Fruit fly (Drosophila melanogaster) whole organism, embryonic: ENCODE results near the gene CG43679.

ENCODE experiments used
- Antp ChIP-seq: fragments of 200-800 bp; sonication (Bioruptor generic); optimal IDR thresholded peaks from 3 replicates; lab custom pipeline; 2016; ENCODE audit warnings: missing biosample characterization, missing genetic modification characterization
- Asciz ChIP-seq: fragments of 200-800 bp; sonication (Bioruptor generic); optimal IDR thresholded peaks from 2 replicates; lab custom pipeline; 2017; ENCODE audit warnings: missing biosample characterization, mild to moderate bottlenecking, missing genetic modification characterization, missing genetic modification reagents
- B-H1 ChIP-seq: fragments of 200-800 bp; sonication (Bioruptor generic); IDR thresholded peaks from 3 replicates; pipeline ENCODE4 v1.3.6; 2022; ENCODE audit warnings: missing biosample characterization, missing genetic modification characterization
- Bgb ChIP-seq: fragments of 200-800 bp; sonication (Bioruptor generic); IDR thresholded peaks from 2 replicates; pipeline ENCODE4 v1.3.6; 2022; ENCODE audit warnings: missing biosample characterization, missing genetic modification characterization; ENCODE audit not compliant: partially characterized antibody
- Blimp-1 ChIP-seq: fragments of 200-800 bp; sonication (Bioruptor generic); optimal IDR thresholded peaks from 3 replicates; lab custom pipeline; 2018; ENCODE audit warnings: missing biosample characterization, missing genetic modification characterization, mild to moderate bottlenecking, moderate library complexity, missing genetic modification reagents
- CG10654 ChIP-seq: fragments of 200-800 bp; sonication (Bioruptor generic); optimal IDR thresholded peaks from 2 replicates; lab custom pipeline; 2016; ENCODE audit warnings: missing biosample characterization, missing genetic modification characterization
- CG11723 ChIP-seq: fragments of 200-800 bp; sonication (Bioruptor generic); optimal IDR thresholded peaks from 2 replicates; lab custom pipeline; 2017; ENCODE audit warnings: missing biosample characterization, mild to moderate bottlenecking, missing genetic modification characterization
- CG13424 ChIP-seq: fragments of 200-800 bp; sonication (Bioruptor generic); optimal IDR thresholded peaks from 2 replicates; lab custom pipeline; 2019; ENCODE audit warnings: missing biosample characterization, mild to moderate bottlenecking, missing genetic modification characterization, moderate library complexity
- CG14860 ChIP-seq: fragments of 200-800 bp; sonication (Bioruptor generic); IDR thresholded peaks from 3 replicates; pipeline ENCODE4 v1.3.6; 2022; ENCODE audit warnings: missing biosample characterization, missing genetic modification characterization; ENCODE audit not compliant: partially characterized antibody
- CG1602 ChIP-seq: fragments of 200-800 bp; sonication (Bioruptor generic); optimal IDR thresholded peaks from 3 replicates; lab custom pipeline; 2016; ENCODE audit warnings: missing biosample characterization, missing genetic modification characterization
- CG17568 ChIP-seq: fragments of 200-800 bp; sonication (Bioruptor generic); optimal IDR thresholded peaks from 2 replicates; lab custom pipeline; 2018; ENCODE audit warnings: missing biosample characterization, mild to moderate bottlenecking, missing genetic modification characterization, moderate library complexity
- CG17912 ChIP-seq: fragments of 200-800 bp; sonication (Bioruptor generic); optimal IDR thresholded peaks from 2 replicates; lab custom pipeline; 2018; ENCODE audit warnings: missing biosample characterization, mild to moderate bottlenecking, missing genetic modification characterization
- CG18262 ChIP-seq: fragments of 200-800 bp; optimal IDR thresholded peaks from 3 replicates; lab custom pipeline; 2019; ENCODE audit warnings: missing biosample characterization, mild to moderate bottlenecking, missing genetic modification characterization, moderate library complexity
- CG18764 ChIP-seq: fragments of 200-800 bp; sonication (Bioruptor generic); optimal IDR thresholded peaks from 3 replicates; lab custom pipeline; 2016; ENCODE audit warnings: missing biosample characterization, missing genetic modification characterization
- CG2116 ChIP-seq: fragments of 200-800 bp; sonication (Bioruptor generic); optimal IDR thresholded peaks from 3 replicates; lab custom pipeline; 2018; ENCODE audit warnings: missing biosample characterization, mild to moderate bottlenecking, missing genetic modification characterization
- CG2712 ChIP-seq: fragments of 200-800 bp; optimal IDR thresholded peaks from 3 replicates; lab custom pipeline; 2019; ENCODE audit warnings: missing biosample characterization, mild to moderate bottlenecking, missing genetic modification characterization, moderate library complexity
- CG32767 ChIP-seq: fragments of 200-800 bp; sonication (Bioruptor generic); IDR thresholded peaks from 2 replicates; pipeline ENCODE4 v1.3.6; 2022; ENCODE audit warnings: missing biosample characterization, missing genetic modification characterization
- CG5180 ChIP-seq: fragments of 200-800 bp; sonication (Bioruptor generic); optimal IDR thresholded peaks from 3 replicates; lab custom pipeline; 2017; ENCODE audit warnings: missing biosample characterization, missing genetic modification characterization, mild to moderate bottlenecking, moderate library complexity, missing genetic modification reagents
- CG5245 ChIP-seq: fragments of 200-800 bp; sonication (Bioruptor generic); optimal IDR thresholded peaks from 3 replicates; lab custom pipeline; 2016; ENCODE audit warnings: missing biosample characterization, missing genetic modification characterization
- CG7271 ChIP-seq: fragments of 200-800 bp; sonication (Bioruptor generic); optimal IDR thresholded peaks from 2 replicates; lab custom pipeline; 2018; ENCODE audit warnings: missing biosample characterization, mild to moderate bottlenecking, missing genetic modification characterization, moderate library complexity
- CG9797 ChIP-seq: fragments of 200-800 bp; sonication (Bioruptor generic); optimal IDR thresholded peaks from 3 replicates; lab custom pipeline; 2018; ENCODE audit warnings: missing biosample characterization, mild to moderate bottlenecking, missing genetic modification characterization
- D19B ChIP-seq: fragments of 200-800 bp; sonication (Bioruptor generic); optimal IDR thresholded peaks from 2 replicates; lab custom pipeline; 2017; ENCODE audit warnings: missing biosample characterization, mild to moderate bottlenecking, missing genetic modification characterization
- Dip3 ChIP-seq: fragments of 200-800 bp; sonication (Bioruptor generic); optimal IDR thresholded peaks from 3 replicates; lab custom pipeline; 2016; ENCODE audit warnings: missing biosample characterization, missing genetic modification characterization
- ERR ChIP-seq: fragments of 200-800 bp; sonication (Bioruptor generic); optimal IDR thresholded peaks from 2 replicates; lab custom pipeline; 2016; ENCODE audit warnings: missing biosample characterization, missing genetic modification characterization
- HLH3B ChIP-seq: fragments of 200-800 bp; sonication (Bioruptor generic); IDR thresholded peaks from 2 replicates; pipeline ENCODE4 v1.3.6; 2022; ENCODE audit warnings: missing biosample characterization, missing genetic modification characterization
- HLHmδ ChIP-seq: fragments of 200-800 bp; sonication (Bioruptor generic); optimal IDR thresholded peaks from 2 replicates; lab custom pipeline; 2018; ENCODE audit warnings: missing biosample characterization, mild to moderate bottlenecking, missing genetic modification characterization, moderate library complexity
- Hmx ChIP-seq: fragments of 200-800 bp; sonication (Bioruptor generic); optimal IDR thresholded peaks from 2 replicates; lab custom pipeline; 2016; ENCODE audit warnings: missing biosample characterization, missing genetic modification characterization
- MESR4 ChIP-seq: fragments of 200-800 bp; sonication (Bioruptor generic); optimal IDR thresholded peaks from 2 replicates; lab custom pipeline; 2018; ENCODE audit warnings: missing biosample characterization, mild to moderate bottlenecking, missing genetic modification characterization, moderate library complexity
- Mrtf ChIP-seq: fragments of 200-800 bp; sonication (Bioruptor generic); IDR thresholded peaks from 3 replicates; pipeline ENCODE4 v1.3.6; 2022; ENCODE audit warnings: missing biosample characterization, missing genetic modification characterization
- Poxn ChIP-seq: fragments of 200-800 bp; sonication (Bioruptor generic); IDR thresholded peaks from 2 replicates; pipeline ENCODE4 v1.3.6; 2022; ENCODE audit warnings: missing biosample characterization, missing genetic modification characterization
- Rx ChIP-seq: fragments of 200-800 bp; sonication (Bioruptor generic); IDR thresholded peaks from 2 replicates; pipeline ENCODE4 v1.3.6; 2022; ENCODE audit warnings: missing biosample characterization, missing genetic modification characterization
- Scr ChIP-seq: fragments of 200-800 bp; sonication (Bioruptor generic); IDR thresholded peaks from 2 replicates; pipeline ENCODE4 v1.3.6; 2022; ENCODE audit warnings: missing biosample characterization, missing genetic modification characterization; ENCODE audit not compliant: partially characterized antibody
- Six4 ChIP-seq: fragments of 200-800 bp; sonication (Bioruptor generic); optimal IDR thresholded peaks from 2 replicates; lab custom pipeline; 2016; ENCODE audit warnings: missing biosample characterization, missing genetic modification characterization
- Sox102F ChIP-seq: fragments of 200-800 bp; sonication (Bioruptor generic); optimal IDR thresholded peaks from 2 replicates; lab custom pipeline; 2018; ENCODE audit warnings: missing biosample characterization, mild to moderate bottlenecking, missing genetic modification characterization, moderate library complexity
- Usf ChIP-seq: fragments of 200-800 bp; sonication (Bioruptor generic); optimal IDR thresholded peaks from 2 replicates; lab custom pipeline; 2017; ENCODE audit warnings: missing genotype, missing biosample characterization, missing genetic modification characterization
- aop ChIP-seq: fragments of 200-800 bp; sonication (Bioruptor generic); IDR thresholded peaks from 2 replicates; pipeline ENCODE4 v1.3.6; 2022; ENCODE audit warnings: missing biosample characterization, missing genetic modification characterization
- btn ChIP-seq: fragments of 200-800 bp; sonication (Bioruptor generic); optimal IDR thresholded peaks from 2 replicates; lab custom pipeline; 2016; ENCODE audit warnings: missing biosample characterization, missing genetic modification characterization
- cwo ChIP-seq: fragments of 200-800 bp; sonication (Bioruptor generic); optimal IDR thresholded peaks from 3 replicates; lab custom pipeline; 2017; ENCODE audit warnings: missing biosample characterization, missing genetic modification characterization, mild to moderate bottlenecking, moderate library complexity, missing genetic modification reagents
- gfzf ChIP-seq: fragments of 200-800 bp; sonication (Bioruptor generic); optimal IDR thresholded peaks from 2 replicates; lab custom pipeline; 2016; ENCODE audit warnings: missing biosample characterization, mild to moderate bottlenecking, missing genetic modification characterization, moderate library complexity
- gsb ChIP-seq: fragments of 200-800 bp; sonication (Bioruptor generic); IDR thresholded peaks from 2 replicates; pipeline ENCODE4 v1.3.6; 2022; ENCODE audit warnings: missing biosample characterization, missing genetic modification characterization
- hkb ChIP-seq, 2 experiments: fragments of 200-800 bp in 1 of 2; fragments of >200 bp in 1 of 2; sonication (Bioruptor generic) in 1 of 2; IDR thresholded peaks in 1 of 2; optimal IDR thresholded peaks in 1 of 2; 2 replicates each; pipeline versions ENCODE4 v1.3.6 to Lab custom; 2017 to 2022; ENCODE audit warnings: missing biosample characterization in 1 of 2, missing genetic modification characterization in 1 of 2
- hth ChIP-seq: fragments of >200 bp; optimal IDR thresholded peaks from 2 replicates; lab custom pipeline; 2017; ENCODE audit warnings: inconsistent platforms
- lbe ChIP-seq: fragments of 200-800 bp; sonication (Bioruptor generic); optimal IDR thresholded peaks from 2 replicates; lab custom pipeline; 2016; ENCODE audit warnings: missing biosample characterization, mild to moderate bottlenecking, missing genetic modification characterization
- maf-S ChIP-seq: fragments of 200-800 bp; sonication (Bioruptor generic); optimal IDR thresholded peaks from 2 replicates; lab custom pipeline; 2016; ENCODE audit warnings: missing biosample characterization, missing genetic modification characterization
- p53 ChIP-seq: fragments of 200-800 bp; sonication (Bioruptor generic); optimal IDR thresholded peaks from 2 replicates; lab custom pipeline; 2016; ENCODE audit warnings: missing biosample characterization, missing genetic modification characterization
- sc ChIP-seq, 3 experiments: fragments of >200 bp in 2 of 3; fragments of 200-800 bp in 1 of 3; sonication (Bioruptor generic) in 1 of 3; optimal IDR thresholded peaks; 2 replicates in 2 of 3; 3 replicates in 1 of 3; lab custom pipeline; 2017; ENCODE audit warnings: mild to moderate bottlenecking in 1 of 3, missing biosample characterization in 1 of 3, missing genetic modification characterization in 1 of 3, missing genetic modification reagents in 1 of 3
- slou ChIP-seq: fragments of 200-800 bp; sonication (Bioruptor generic); optimal IDR thresholded peaks from 3 replicates; lab custom pipeline; 2016; ENCODE audit warnings: missing biosample characterization, missing genetic modification characterization
- slp2 ChIP-seq: fragments of 200-800 bp; sonication (Bioruptor generic); optimal IDR thresholded peaks from 2 replicates; lab custom pipeline; 2016; ENCODE audit warnings: missing biosample characterization, missing genetic modification characterization
- stwl ChIP-seq: fragments of 200-800 bp; sonication (Bioruptor generic); optimal IDR thresholded peaks from 3 replicates; lab custom pipeline; 2018; ENCODE audit warnings: missing biosample characterization, mild to moderate bottlenecking, missing genetic modification characterization, moderate library complexity
- ttk ChIP-seq: fragments of 200-800 bp; sonication (Bioruptor generic); IDR thresholded peaks from 2 replicates; pipeline ENCODE4 v2.1.2; 2022; ENCODE audit warnings: missing biosample characterization, missing genetic modification characterization

CG43679 gene

DNA sequence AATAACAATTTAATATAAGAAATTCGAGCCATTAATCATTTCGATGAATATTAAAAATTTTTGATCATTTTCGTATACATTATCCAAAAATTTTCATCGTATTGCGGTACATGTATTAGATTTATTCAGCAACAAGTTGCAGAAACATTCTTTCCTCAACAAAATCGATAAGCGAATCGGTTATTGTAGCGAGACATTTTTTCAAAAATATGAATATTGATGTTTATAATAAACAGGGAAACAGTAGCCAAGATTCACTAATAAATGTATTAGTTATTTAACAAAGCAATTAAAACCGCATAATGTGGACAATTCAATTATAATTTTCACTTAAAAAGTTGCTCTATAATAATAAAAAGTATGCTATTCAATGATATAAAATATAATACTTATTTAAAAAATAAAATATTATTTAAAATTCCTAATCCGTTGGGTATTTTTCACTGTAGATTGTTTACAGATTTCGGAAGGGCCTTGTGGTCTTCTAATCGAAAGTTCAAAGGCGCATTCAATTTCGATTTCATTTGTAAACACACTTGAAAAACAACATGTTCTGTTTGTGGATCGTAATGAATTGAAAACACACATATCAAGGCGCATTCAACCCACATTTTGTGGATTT lies 38.0 kb upstream of the CG43679 start (continued):
- TF ChIP-seq CG18262 (tag; lab: Kevin White, UChicago) (peak; percentile 57), btn (GFP tag; lab: Kevin White, UChicago) (no peak), Mrtf (GFP tag; lab: Robert Waterston, UW) (no peak), CG10654 (no peak), CG17568 (no peak), maf-S (GFP tag; lab: Kevin White, UChicago) (no peak), HLHmδ (GFP tag; lab: Kevin White, UChicago) (no peak), CG18764 (GFP tag; lab: Kevin White, UChicago) (no peak), ttk (GFP tag; lab: Robert Waterston, UW) (no peak), CG2712 (tag; lab: Kevin White, UChicago) (peak; percentile 63), gfzf (GFP tag; lab: Kevin White, UChicago) (no peak), B-H1 (no peak), aop (GFP tag; lab: Robert Waterston, UW) (no peak), Rx (GFP tag; lab: Robert Waterston, UW) (no peak), CG17912 (GFP tag; lab: Kevin White, UChicago) (no peak), MESR4 (GFP tag; lab: Kevin White, UChicago) (no peak), CG32767 (GFP tag; lab: Robert Waterston, UW) (no peak), CG5180 (GFP tag; lab: Kevin White, UChicago) (no peak), cwo (GFP tag; lab: Kevin White, UChicago) (peak; percentile 62), CG7271 (tag; lab: Kevin White, UChicago) (no peak), CG11723 (GFP tag; lab: Kevin White, UChicago) (no peak), Antp (no peak), CG2116 (GFP tag; lab: Kevin White, UChicago) (no peak), Sox102F (peak; percentile 46), Poxn (GFP tag; lab: Robert Waterston, UW) (no peak), CG5245 (GFP tag; lab: Kevin White, UChicago) (no peak), ERR (no peak), sc (optimal IDR thresholded peaks at IDR 0.05; lab: Kevin White, UChicago) (no peak), sc (GFP tag; optimal IDR thresholded peaks at IDR 0.05; lab: Kevin White, UChicago) (no peak), lbe (GFP tag; lab: Kevin White, UChicago) (no peak), Usf (GFP tag; lab: Kevin White, UChicago) (no peak), HLH3B (GFP tag; lab: Robert Waterston, UW) (no peak), p53 (no peak), CG9797 (GFP tag; lab: Kevin White, UChicago) (no peak), Scr (no peak), slou (GFP tag; lab: Kevin White, UChicago) (no peak), Bgb (no peak), D19B (GFP tag; lab: Kevin White, UChicago) (no peak), Six4 (GFP tag; lab: Kevin White, UChicago) (no peak), CG1602 (GFP tag; lab: Kevin White, UChicago) (no peak), gsb (no peak), slp2 (GFP tag; lab: Kevin White, UChicago) (no peak), Blimp-1 (GFP tag; lab: Kevin White, UChicago) (peak; percentile 82), Dip3 (GFP tag; lab: Kevin White, UChicago) (no peak), stwl (tag; lab: Kevin White, UChicago) (peak; percentile 4), CG14860 (no peak), hth (lab: Kevin White, UChicago) (no peak), Hmx (GFP tag; lab: Kevin White, UChicago) (no peak), Asciz (GFP tag; lab: Kevin White, UChicago) (no peak), hkb (optimal IDR thresholded peaks at IDR 0.05; lab: Kevin White, UChicago) (no peak), hkb (GFP tag; IDR thresholded peaks at IDR 0.05; lab: Robert Waterston, UW) (no peak), CG13424 (tag; lab: Kevin White, UChicago) (peak; percentile 56)
